Fruit fly (Drosophila melanogaster) whole organism, embryonic: ENCODE data around the gene RpL8.

Source experiments
- CG10267 ChIP-seq: fragments of 200-800 bp; sonication (Bioruptor generic); optimal IDR thresholded peaks from 2 replicates; lab custom pipeline; 2018; ENCODE audit warnings: missing biosample characterization, mild to moderate bottlenecking, missing genetic modification characterization, moderate library complexity
- CG10979 ChIP-seq: fragments of 200-800 bp; sonication (Bioruptor generic); optimal IDR thresholded peaks from 2 replicates; lab custom pipeline; 2018; ENCODE audit warnings: missing biosample characterization, mild to moderate bottlenecking, missing genetic modification characterization, moderate library complexity
- CG11723 ChIP-seq: fragments of 200-800 bp; sonication (Bioruptor generic); optimal IDR thresholded peaks from 2 replicates; lab custom pipeline; 2017; ENCODE audit warnings: missing biosample characterization, mild to moderate bottlenecking, missing genetic modification characterization
- CG14965 ChIP-seq: fragments of 200-800 bp; sonication (Bioruptor generic); optimal IDR thresholded peaks from 2 replicates; lab custom pipeline; 2016; ENCODE audit warnings: missing biosample characterization, missing genetic modification characterization, borderline replicate concordance
- CG15073 ChIP-seq: fragments of 200-800 bp; sonication (Bioruptor generic); optimal IDR thresholded peaks from 2 replicates; lab custom pipeline; 2016; ENCODE audit warnings: missing biosample characterization, missing genetic modification characterization
- CG15269 ChIP-seq: fragments of 200-800 bp; sonication (Bioruptor generic); optimal IDR thresholded peaks from 2 replicates; lab custom pipeline; 2018; ENCODE audit warnings: missing biosample characterization, mild to moderate bottlenecking, missing genetic modification characterization, moderate library complexity
- CG16863 ChIP-seq: fragments of 200-800 bp; sonication (Bioruptor generic); optimal IDR thresholded peaks from 3 replicates; lab custom pipeline; 2016; ENCODE audit warnings: missing biosample characterization, missing genetic modification characterization
- CG17359 ChIP-seq: fragments of 200-800 bp; sonication (Bioruptor generic); optimal IDR thresholded peaks from 3 replicates; lab custom pipeline; 2018; ENCODE audit warnings: missing biosample characterization, mild to moderate bottlenecking, missing genetic modification characterization, moderate library complexity
- CG17912 ChIP-seq: fragments of 200-800 bp; sonication (Bioruptor generic); optimal IDR thresholded peaks from 2 replicates; lab custom pipeline; 2018; ENCODE audit warnings: missing biosample characterization, mild to moderate bottlenecking, missing genetic modification characterization
- CG18619 ChIP-seq: fragments of 200-800 bp; sonication (Bioruptor generic); optimal IDR thresholded peaks from 3 replicates; lab custom pipeline; 2017; ENCODE audit warnings: missing biosample characterization, mild to moderate bottlenecking, missing genetic modification characterization
- CG2202 ChIP-seq: fragments of 200-800 bp; sonication (Bioruptor generic); optimal IDR thresholded peaks from 2 replicates; lab custom pipeline; 2018; ENCODE audit warnings: missing biosample characterization, mild to moderate bottlenecking, missing genetic modification characterization
- CG31388 ChIP-seq: fragments of 200-800 bp; sonication (Bioruptor generic); optimal IDR thresholded peaks from 2 replicates; lab custom pipeline; 2016; ENCODE audit warnings: missing biosample characterization, missing genetic modification characterization
- CG4854 ChIP-seq: fragments of 200-800 bp; sonication (Bioruptor generic); optimal IDR thresholded peaks from 2 replicates; lab custom pipeline; 2016; ENCODE audit warnings: missing biosample characterization, missing genetic modification characterization, inconsistent platforms
- CG6689 ChIP-seq: fragments of 200-800 bp; sonication (Bioruptor generic); IDR thresholded peaks from 2 replicates; pipeline ENCODE4 v1.3.6; 2022; ENCODE audit warnings: missing biosample characterization, missing genetic modification characterization
- CG7987 ChIP-seq: fragments of 200-800 bp; sonication (Bioruptor generic); optimal IDR thresholded peaks from 2 replicates; lab custom pipeline; 2018; ENCODE audit warnings: missing biosample characterization, mild to moderate bottlenecking, missing genetic modification characterization, moderate library complexity
- CG8290 ChIP-seq, 3 experiments: fragments of 200-800 bp; sonication (Bioruptor generic); optimal IDR thresholded peaks; 2 replicates each; lab custom pipeline; 2016 to 2019; ENCODE audit warnings: missing biosample characterization in 3 of 3, missing genetic modification characterization in 3 of 3, mild to moderate bottlenecking in 2 of 3, moderate library complexity in 1 of 3
- Camta ChIP-seq: fragments of 200-800 bp; sonication (Bioruptor generic); optimal IDR thresholded peaks from 2 replicates; lab custom pipeline; 2016; ENCODE audit warnings: missing biosample characterization, missing genetic modification characterization
- Chrac-16 ChIP-seq: fragments of 200-800 bp; sonication (Bioruptor generic); optimal IDR thresholded peaks from 3 replicates; lab custom pipeline; 2016; ENCODE audit warnings: missing biosample characterization, missing genetic modification characterization
- Doc3 ChIP-seq: fragments of 200-800 bp; sonication (Bioruptor generic); IDR thresholded peaks from 3 replicates; pipeline ENCODE4 v1.3.6; 2022; ENCODE audit warnings: missing biosample characterization, missing genetic modification characterization; ENCODE audit not compliant: partially characterized antibody
- Elba2 ChIP-seq: fragments of 200-800 bp; sonication (Bioruptor generic); optimal IDR thresholded peaks from 3 replicates; lab custom pipeline; 2016; ENCODE audit warnings: missing biosample characterization, missing genetic modification characterization
- Ets97D ChIP-seq: fragments of 200-800 bp; sonication (Bioruptor generic); optimal IDR thresholded peaks from 3 replicates; lab custom pipeline; 2016; ENCODE audit warnings: missing biosample characterization, missing genetic modification characterization
- H2.0 ChIP-seq: fragments of 200-800 bp; sonication (Bioruptor generic); IDR thresholded peaks from 2 replicates; pipeline ENCODE4 v1.3.6; 2022; ENCODE audit warnings: missing biosample characterization, missing genetic modification characterization
- HLH54F ChIP-seq: fragments of 200-800 bp; sonication (Bioruptor generic); optimal IDR thresholded peaks from 3 replicates; lab custom pipeline; 2016; ENCODE audit warnings: missing biosample characterization, missing genetic modification characterization
- Hr39 ChIP-seq: fragments of >200 bp; optimal IDR thresholded peaks from 2 replicates; lab custom pipeline; 2017
- Kr ChIP-seq: fragments of 200-800 bp; sonication (Bioruptor generic); optimal IDR thresholded peaks from 2 replicates; lab custom pipeline; 2017; ENCODE audit warnings: missing biosample characterization, mild to moderate bottlenecking, missing genetic modification characterization
- NC2β ChIP-seq: fragments of 200-800 bp; sonication (Bioruptor generic); optimal IDR thresholded peaks from 2 replicates; lab custom pipeline; 2016; ENCODE audit warnings: missing biosample characterization, missing genetic modification characterization
- Oli ChIP-seq: fragments of 200-800 bp; sonication (Bioruptor generic); optimal IDR thresholded peaks from 2 replicates; lab custom pipeline; 2018; ENCODE audit warnings: missing biosample characterization, mild to moderate bottlenecking, missing genetic modification characterization, moderate library complexity
- Ravus ChIP-seq: fragments of 200-800 bp; sonication (Bioruptor generic); IDR thresholded peaks from 2 replicates; pipeline ENCODE4 v1.3.6; 2022; ENCODE audit warnings: missing biosample characterization, missing genetic modification characterization
- Scr ChIP-seq: fragments of 200-800 bp; sonication (Bioruptor generic); IDR thresholded peaks from 2 replicates; pipeline ENCODE4 v1.3.6; 2022; ENCODE audit warnings: missing biosample characterization, missing genetic modification characterization; ENCODE audit not compliant: partially characterized antibody
- Spps ChIP-seq: fragments of 200-800 bp; sonication (Bioruptor generic); optimal IDR thresholded peaks from 2 replicates; lab custom pipeline; 2018; ENCODE audit warnings: missing biosample characterization, mild to moderate bottlenecking, missing genetic modification characterization
- Ssrp ChIP-seq: fragments of 200-800 bp; sonication (Bioruptor generic); optimal IDR thresholded peaks from 2 replicates; lab custom pipeline; 2018; ENCODE audit warnings: missing biosample characterization, mild to moderate bottlenecking, missing genetic modification characterization, moderate library complexity
- az2 ChIP-seq: fragments of 200-800 bp; sonication (Bioruptor generic); optimal IDR thresholded peaks from 3 replicates; lab custom pipeline; 2016; ENCODE audit warnings: missing biosample characterization, missing genetic modification characterization
- chn ChIP-seq: fragments of 200-800 bp; sonication (Bioruptor generic); optimal IDR thresholded peaks from 2 replicates; lab custom pipeline; 2016; ENCODE audit warnings: missing biosample characterization, missing genetic modification characterization
- crp ChIP-seq, 2 experiments: fragments of 200-800 bp; sonication (Bioruptor generic); optimal IDR thresholded peaks; 2 replicates in 1 of 2; 3 replicates in 1 of 2; lab custom pipeline; 2017; ENCODE audit warnings: missing biosample characterization in 2 of 2, missing genetic modification characterization in 2 of 2, mild to moderate bottlenecking in 1 of 2, moderate library complexity in 1 of 2
- fd64A ChIP-seq: fragments of 200-800 bp; sonication (Bioruptor generic); optimal IDR thresholded peaks from 3 replicates; lab custom pipeline; 2018; ENCODE audit warnings: missing biosample characterization, mild to moderate bottlenecking, missing genetic modification characterization
- grau ChIP-seq: fragments of 200-800 bp; optimal IDR thresholded peaks from 3 replicates; lab custom pipeline; 2019; ENCODE audit warnings: missing biosample characterization, mild to moderate bottlenecking, missing genetic modification characterization, moderate library complexity
- gsb-n ChIP-seq: fragments of 200-800 bp; sonication (Bioruptor generic); optimal IDR thresholded peaks from 3 replicates; lab custom pipeline; 2018; ENCODE audit warnings: missing biosample characterization, mild to moderate bottlenecking, missing genetic modification characterization
- hkb ChIP-seq, 2 experiments: fragments of 200-800 bp in 1 of 2; fragments of >200 bp in 1 of 2; sonication (Bioruptor generic) in 1 of 2; IDR thresholded peaks in 1 of 2; optimal IDR thresholded peaks in 1 of 2; 2 replicates each; pipeline versions ENCODE4 v1.3.6 to Lab custom; 2017 to 2022; ENCODE audit warnings: missing biosample characterization in 1 of 2, missing genetic modification characterization in 1 of 2
- lola ChIP-seq, 3 experiments: fragments of >200 bp in 2 of 3; fragments of 200-800 bp in 1 of 3; sonication (Bioruptor generic) in 1 of 3; optimal IDR thresholded peaks; 2 replicates each; lab custom pipeline; 2017 to 2019; ENCODE audit warnings: missing biosample characterization in 3 of 3, missing genetic modification characterization in 3 of 3, mild to moderate bottlenecking in 1 of 3, moderate library complexity in 1 of 3
- luna ChIP-seq: fragments of 200-800 bp; sonication (Bioruptor generic); optimal IDR thresholded peaks from 2 replicates; lab custom pipeline; 2016; ENCODE audit warnings: missing biosample characterization, missing genetic modification characterization
- maf-S ChIP-seq: fragments of 200-800 bp; sonication (Bioruptor generic); optimal IDR thresholded peaks from 2 replicates; lab custom pipeline; 2016; ENCODE audit warnings: missing biosample characterization, missing genetic modification characterization
- psq ChIP-seq: fragments of 200-800 bp; sonication (Bioruptor generic); optimal IDR thresholded peaks from 2 replicates; lab custom pipeline; 2017; ENCODE audit warnings: missing biosample characterization, missing genetic modification characterization
- sisA ChIP-seq: fragments of 200-800 bp; sonication (Bioruptor generic); IDR thresholded peaks from 2 replicates; pipeline ENCODE4 v1.3.6; 2022; ENCODE audit warnings: missing biosample characterization, missing genetic modification characterization
- so ChIP-seq: fragments of 200-800 bp; sonication (Bioruptor generic); IDR thresholded peaks from 3 replicates; pipeline ENCODE4 v1.3.6; 2022; ENCODE audit warnings: missing biosample characterization, missing genetic modification characterization
- toy ChIP-seq: fragments of 200-800 bp; sonication (Bioruptor generic); IDR thresholded peaks from 2 replicates; pipeline ENCODE4 v1.3.6; 2022; ENCODE audit warnings: missing biosample characterization, missing genetic modification characterization
- zen2 ChIP-seq: fragments of 200-800 bp; sonication (Bioruptor generic); IDR thresholded peaks from 3 replicates; pipeline ENCODE4 v1.3.6; 2022; ENCODE audit warnings: missing biosample characterization, missing genetic modification characterization; ENCODE audit not compliant: partially characterized antibody

Gene RpL8

DNA sequence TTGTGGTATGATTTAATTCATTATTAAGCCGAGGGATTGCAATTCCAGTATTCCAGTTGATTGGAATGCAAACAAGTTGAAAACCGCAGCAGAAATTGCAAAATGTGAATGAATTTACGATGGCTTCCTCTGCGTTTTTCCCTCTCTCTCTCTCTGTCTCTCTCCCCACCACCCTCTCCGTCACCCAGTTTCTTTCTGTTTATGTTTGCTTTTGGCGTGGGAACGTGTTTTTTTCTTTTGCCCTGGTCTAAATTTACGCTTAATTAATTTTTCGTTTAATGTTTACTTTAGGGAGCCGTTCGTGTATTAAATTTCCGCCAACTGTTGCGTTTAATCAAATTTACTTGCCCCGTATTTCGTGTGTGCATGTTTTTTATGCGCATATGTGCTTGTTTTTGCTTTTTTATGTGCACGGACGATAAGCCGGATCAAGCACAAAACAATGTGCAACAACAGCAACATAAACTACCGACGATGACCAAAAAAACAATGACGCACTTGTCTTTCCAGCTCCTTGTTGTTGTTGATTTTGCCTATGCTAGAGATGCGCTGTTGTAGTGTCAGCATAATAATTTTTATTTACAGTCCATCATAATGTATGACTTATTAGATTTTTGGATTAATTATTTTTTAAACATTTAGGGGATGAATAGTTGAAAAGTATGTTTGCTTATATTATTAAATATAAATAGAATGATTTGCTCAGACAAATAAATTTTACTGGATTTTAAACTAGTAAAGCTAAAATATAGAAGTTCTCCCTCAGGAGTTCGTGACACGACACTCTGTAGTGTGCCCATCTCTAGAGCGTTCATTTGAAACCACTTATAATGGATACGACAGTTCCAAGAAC is 2.9 kb downstream of the RpL8 start (continued):
- no peak for TF ChIP-seq Kr (GFP tag; lab: Kevin White, UChicago)
- no peak for TF ChIP-seq CG4854 (GFP tag; lab: Kevin White, UChicago)
- TF ChIP-seq CG11723 (GFP tag; lab: Kevin White, UChicago), result peak; percentile 45
- TF ChIP-seq CG10267 (tag; lab: Kevin White, UChicago), result peak; percentile 78
- peak; percentile 79 for TF ChIP-seq Oli (tag; lab: Kevin White, UChicago)
- peak; percentile 68 for TF ChIP-seq Spps (tag; lab: Kevin White, UChicago)
- TF ChIP-seq gsb-n (tag; lab: Kevin White, UChicago), result peak; percentile 46
- TF ChIP-seq CG17359 (tag; lab: Kevin White, UChicago), result peak; percentile 80
- peak; percentile 58; the same call in 1 of the 2 replicates for TF ChIP-seq sisA (GFP tag; lab: Robert Waterston, UW)
- TF ChIP-seq crp (GFP tag; optimal IDR thresholded peaks at IDR 0.05; lab: Kevin White, UChicago), result no peak
- TF ChIP-seq fd64A (GFP tag; lab: Kevin White, UChicago), result no peak
- no peak for TF ChIP-seq Ravus (GFP tag; lab: Robert Waterston, UW)
- TF ChIP-seq grau (tag; lab: Kevin White, UChicago), result no peak
- peak; percentile 71 for TF ChIP-seq az2 (GFP tag; lab: Kevin White, UChicago)
- TF ChIP-seq CG10979 (tag; lab: Kevin White, UChicago), result peak; percentile 76
- no peak for TF ChIP-seq CG16863 (GFP tag; lab: Kevin White, UChicago)
- TF ChIP-seq Camta (GFP tag; lab: Kevin White, UChicago), result no peak
- TF ChIP-seq lola (GFP tag; optimal IDR thresholded peaks at IDR 0.05; lab: Kevin White, UChicago), result peak in 1 of 3 experiments; percentile 82
- TF ChIP-seq Scr (GFP tag; lab: Robert Waterston, UW), result peak; percentile 76
- peak; percentile 61; the same call in 1 of the 3 replicates for TF ChIP-seq so (GFP tag; lab: Robert Waterston, UW)
- TF ChIP-seq luna (GFP tag; lab: Kevin White, UChicago), result no peak
- no peak for TF ChIP-seq Ets97D (GFP tag; lab: Kevin White, UChicago)
- peak; percentile 32 for TF ChIP-seq psq (GFP tag; lab: Kevin White, UChicago)
- TF ChIP-seq CG7987 (GFP tag; lab: Kevin White, UChicago), result no peak
- no peak for TF ChIP-seq NC2β (GFP tag; lab: Kevin White, UChicago)
- peak; percentile 45 for TF ChIP-seq CG31388 (GFP tag; lab: Kevin White, UChicago)
- no peak for TF ChIP-seq CG14965
- peak; percentile 50; the same call in 1 of the 3 replicates for TF ChIP-seq zen2 (GFP tag; lab: Robert Waterston, UW)
- peak; percentile 76 for TF ChIP-seq Ssrp (tag; lab: Kevin White, UChicago)
- no peak for TF ChIP-seq Hr39
- TF ChIP-seq HLH54F, result peak; percentile 42
- peak; percentile 21 for TF ChIP-seq CG8290 (GFP tag; optimal IDR thresholded peaks at IDR 0.05; lab: Kevin White, UChicago)
- TF ChIP-seq CG8290 (tag; optimal IDR thresholded peaks at IDR 0.05; lab: Kevin White, UChicago), result peak; percentile 18 to 47
- TF ChIP-seq chn (GFP tag; lab: Kevin White, UChicago), result peak; percentile 10
- no peak for TF ChIP-seq maf-S (GFP tag; lab: Kevin White, UChicago)
- TF ChIP-seq CG6689 (GFP tag; lab: Robert Waterston, UW), result peak; percentile 32; the same call in 1 of the 2 replicates
- no peak for TF ChIP-seq toy (GFP tag; lab: Robert Waterston, UW)
- TF ChIP-seq CG15269 (tag; lab: Kevin White, UChicago), result peak; percentile 82
- no peak for TF ChIP-seq hkb (optimal IDR thresholded peaks at IDR 0.05; lab: Kevin White, UChicago)
- peak; percentile 73 for TF ChIP-seq hkb (GFP tag; IDR thresholded peaks at IDR 0.05; lab: Robert Waterston, UW)
- TF ChIP-seq CG17912 (GFP tag; lab: Kevin White, UChicago), result no peak
- TF ChIP-seq Chrac-16, result peak; percentile 73
- TF ChIP-seq CG18619, result peak; percentile 74
- no peak for TF ChIP-seq CG15073 (GFP tag; lab: Kevin White, UChicago)
- TF ChIP-seq Doc3, result peak; percentile 84; the same call in 2 of the 3 replicates
- no peak for TF ChIP-seq CG2202
- TF ChIP-seq Elba2 (GFP tag; lab: Kevin White, UChicago), result no peak
- peak; percentile 71 for TF ChIP-seq H2.0 (GFP tag; lab: Robert Waterston, UW)
- TF ChIP-seq, all 482 proteins: peak for 295
